Fruit fly (Drosophila melanogaster) whole organism, embryonic: ENCODE results near the gene CG3529.

Experiments
- ATbp ChIP-seq: fragments of 200-800 bp; sonication (Bioruptor generic); optimal IDR thresholded peaks from 2 replicates; lab custom pipeline; 2017; ENCODE audit warnings: missing biosample characterization, mild to moderate bottlenecking, missing genetic modification characterization, missing genetic modification reagents
- B-H1 ChIP-seq: fragments of 200-800 bp; sonication (Bioruptor generic); IDR thresholded peaks from 3 replicates; pipeline ENCODE4 v1.3.6; 2022; ENCODE audit warnings: missing biosample characterization, missing genetic modification characterization
- Bteb2 ChIP-seq: fragments of 200-800 bp; sonication (Bioruptor generic); optimal IDR thresholded peaks from 2 replicates; lab custom pipeline; 2016; ENCODE audit warnings: missing biosample characterization, missing genetic modification characterization
- CG10267 ChIP-seq: fragments of 200-800 bp; sonication (Bioruptor generic); optimal IDR thresholded peaks from 2 replicates; lab custom pipeline; 2018; ENCODE audit warnings: missing biosample characterization, mild to moderate bottlenecking, missing genetic modification characterization, moderate library complexity
- CG10543 ChIP-seq: fragments of 200-800 bp; sonication (Bioruptor generic); optimal IDR thresholded peaks from 3 replicates; lab custom pipeline; 2017; ENCODE audit warnings: missing biosample characterization, mild to moderate bottlenecking, missing genetic modification characterization, moderate library complexity
- CG11247 ChIP-seq: fragments of 200-800 bp; sonication (Bioruptor generic); IDR thresholded peaks from 2 replicates; pipeline ENCODE4 v1.3.6; 2022; ENCODE audit warnings: missing biosample characterization, missing genetic modification characterization
- CG12299 ChIP-seq: fragments of 200-800 bp; sonication (Bioruptor generic); optimal IDR thresholded peaks from 2 replicates; lab custom pipeline; 2018; ENCODE audit warnings: missing biosample characterization, mild to moderate bottlenecking, missing genetic modification characterization
- CG13123 ChIP-seq: fragments of 200-800 bp; sonication (Bioruptor generic); optimal IDR thresholded peaks from 2 replicates; lab custom pipeline; 2016; ENCODE audit warnings: missing biosample characterization, missing genetic modification characterization
- CG13424 ChIP-seq: fragments of 200-800 bp; sonication (Bioruptor generic); optimal IDR thresholded peaks from 2 replicates; lab custom pipeline; 2019; ENCODE audit warnings: missing biosample characterization, mild to moderate bottlenecking, missing genetic modification characterization, moderate library complexity
- CG13894 ChIP-seq: fragments of 200-800 bp; sonication (Bioruptor generic); optimal IDR thresholded peaks from 3 replicates; lab custom pipeline; 2018; ENCODE audit warnings: missing biosample characterization, mild to moderate bottlenecking, missing genetic modification characterization, moderate library complexity
- CG14441 ChIP-seq: fragments of 200-800 bp; sonication (Bioruptor generic); IDR thresholded peaks from 2 replicates; pipeline ENCODE4 v1.3.6; 2022; ENCODE audit warnings: missing biosample characterization, missing genetic modification characterization
- CG15269 ChIP-seq: fragments of 200-800 bp; sonication (Bioruptor generic); optimal IDR thresholded peaks from 2 replicates; lab custom pipeline; 2018; ENCODE audit warnings: missing biosample characterization, mild to moderate bottlenecking, missing genetic modification characterization, moderate library complexity
- CG15601 ChIP-seq: fragments of 200-800 bp; sonication (Bioruptor generic); optimal IDR thresholded peaks from 3 replicates; lab custom pipeline; 2019; ENCODE audit warnings: missing biosample characterization, mild to moderate bottlenecking, missing genetic modification characterization, moderate library complexity
- CG16813 ChIP-seq: fragments of 200-800 bp; sonication (Bioruptor generic); IDR thresholded peaks from 3 replicates; pipeline ENCODE4 v1.3.6; 2022; ENCODE audit warnings: missing biosample characterization, missing genetic modification characterization; ENCODE audit not compliant: partially characterized antibody
- CG16863 ChIP-seq: fragments of 200-800 bp; sonication (Bioruptor generic); optimal IDR thresholded peaks from 3 replicates; lab custom pipeline; 2016; ENCODE audit warnings: missing biosample characterization, missing genetic modification characterization
- CG17328 ChIP-seq: fragments of 200-800 bp; sonication (Bioruptor generic); IDR thresholded peaks from 2 replicates; pipeline ENCODE4 v1.3.6; 2022; ENCODE audit warnings: missing biosample characterization, missing genetic modification characterization
- CG17829 ChIP-seq: fragments of 200-800 bp; optimal IDR thresholded peaks from 2 replicates; lab custom pipeline; 2019; ENCODE audit warnings: missing biosample characterization, mild to moderate bottlenecking, missing genetic modification characterization, moderate library complexity
- CG18011 ChIP-seq: fragments of 200-800 bp; sonication (Bioruptor generic); optimal IDR thresholded peaks from 2 replicates; lab custom pipeline; 2017; ENCODE audit warnings: missing biosample characterization, missing genetic modification characterization, mild to moderate bottlenecking, moderate library complexity, missing genotype
- CG2199 ChIP-seq: fragments of 200-800 bp; sonication (Bioruptor generic); IDR thresholded peaks from 3 replicates; pipeline ENCODE4 v1.3.6; 2022; ENCODE audit warnings: missing biosample characterization, missing genetic modification characterization
- CG2202 ChIP-seq: fragments of 200-800 bp; sonication (Bioruptor generic); optimal IDR thresholded peaks from 2 replicates; lab custom pipeline; 2018; ENCODE audit warnings: missing biosample characterization, mild to moderate bottlenecking, missing genetic modification characterization
- CG6254 ChIP-seq: fragments of 200-800 bp; sonication (Bioruptor generic); optimal IDR thresholded peaks from 3 replicates; lab custom pipeline; 2017; ENCODE audit warnings: mild to moderate bottlenecking, missing biosample characterization, missing genetic modification reagents, missing genetic modification characterization
- CG6813 ChIP-seq: fragments of 200-800 bp; sonication (Bioruptor generic); optimal IDR thresholded peaks from 2 replicates; lab custom pipeline; 2017; ENCODE audit warnings: missing biosample characterization, missing genetic modification characterization, mild to moderate bottlenecking, moderate library complexity, missing genetic modification reagents
- CG7372 ChIP-seq: fragments of 200-800 bp; sonication (Bioruptor generic); IDR thresholded peaks from 2 replicates; pipeline ENCODE4 v1.3.6; 2022; ENCODE audit warnings: missing biosample characterization, missing genetic modification characterization
- D19B ChIP-seq: fragments of 200-800 bp; sonication (Bioruptor generic); optimal IDR thresholded peaks from 2 replicates; lab custom pipeline; 2017; ENCODE audit warnings: missing biosample characterization, mild to moderate bottlenecking, missing genetic modification characterization
- Drgx ChIP-seq: fragments of 200-800 bp; sonication (Bioruptor generic); IDR thresholded peaks from 2 replicates; pipeline ENCODE4 v1.3.6; 2022; ENCODE audit warnings: missing biosample characterization, missing genetic modification characterization
- Eip74EF ChIP-seq, 2 experiments: fragments of 200-800 bp in 1 of 2; fragments of >200 bp in 1 of 2; sonication (Bioruptor generic) in 1 of 2; optimal IDR thresholded peaks; 2 replicates each; lab custom pipeline; 2017 to 2019; ENCODE audit warnings: missing biosample characterization in 2 of 2, missing genetic modification characterization in 2 of 2, mild to moderate bottlenecking in 1 of 2, moderate library complexity in 1 of 2
- Ets97D ChIP-seq: fragments of 200-800 bp; sonication (Bioruptor generic); optimal IDR thresholded peaks from 3 replicates; lab custom pipeline; 2016; ENCODE audit warnings: missing biosample characterization, missing genetic modification characterization
- HLH3B ChIP-seq: fragments of 200-800 bp; sonication (Bioruptor generic); IDR thresholded peaks from 2 replicates; pipeline ENCODE4 v1.3.6; 2022; ENCODE audit warnings: missing biosample characterization, missing genetic modification characterization
- Hmr ChIP-seq: fragments of 200-800 bp; sonication (Bioruptor generic); optimal IDR thresholded peaks from 3 replicates; lab custom pipeline; 2017; ENCODE audit warnings: mild to moderate bottlenecking, missing biosample characterization, missing genetic modification reagents, missing genetic modification characterization
- Lim3 ChIP-seq: fragments of 200-800 bp; sonication (Bioruptor generic); IDR thresholded peaks from 2 replicates; pipeline ENCODE4 v1.3.6; 2022; ENCODE audit warnings: missing biosample characterization, missing genetic modification characterization
- Neu2 ChIP-seq: fragments of 200-800 bp; sonication (Bioruptor generic); optimal IDR thresholded peaks from 3 replicates; lab custom pipeline; 2016; ENCODE audit warnings: missing biosample characterization, missing genetic modification characterization, borderline replicate concordance
- Optix ChIP-seq: fragments of 200-800 bp; sonication (Bioruptor generic); IDR thresholded peaks from 3 replicates; pipeline ENCODE4 v1.3.6; 2022; ENCODE audit warnings: missing biosample characterization, missing genetic modification characterization
- Pdp1 ChIP-seq, 2 experiments: fragments of 200-800 bp; sonication (Bioruptor generic); optimal IDR thresholded peaks; 3 replicates each; lab custom pipeline; 2016; ENCODE audit warnings: missing biosample characterization in 2 of 2, missing genetic modification characterization in 2 of 2, mild to moderate bottlenecking in 1 of 2, moderate library complexity in 1 of 2
- ap ChIP-seq: fragments of 200-800 bp; sonication (Bioruptor generic); IDR thresholded peaks from 2 replicates; pipeline ENCODE4 v1.3.6; 2022; ENCODE audit warnings: missing biosample characterization, missing genetic modification characterization
- ci ChIP-seq: fragments of 200-800 bp; sonication (Bioruptor generic); IDR thresholded peaks from 3 replicates; pipeline ENCODE4 v1.3.6; 2022; ENCODE audit warnings: missing biosample characterization, missing genetic modification characterization
- corto ChIP-seq: fragments of 200-800 bp; sonication (Bioruptor generic); optimal IDR thresholded peaks from 2 replicates; lab custom pipeline; 2016; ENCODE audit warnings: missing biosample characterization, mild to moderate bottlenecking, missing genetic modification characterization, moderate library complexity
- fd3F ChIP-seq: fragments of 200-800 bp; sonication (Bioruptor generic); optimal IDR thresholded peaks from 2 replicates; lab custom pipeline; 2018; ENCODE audit warnings: missing biosample characterization, mild to moderate bottlenecking, missing genetic modification characterization, moderate library complexity
- fd64A ChIP-seq: fragments of 200-800 bp; sonication (Bioruptor generic); optimal IDR thresholded peaks from 3 replicates; lab custom pipeline; 2018; ENCODE audit warnings: missing biosample characterization, mild to moderate bottlenecking, missing genetic modification characterization
- hkb ChIP-seq, 2 experiments: fragments of 200-800 bp in 1 of 2; fragments of >200 bp in 1 of 2; sonication (Bioruptor generic) in 1 of 2; IDR thresholded peaks in 1 of 2; optimal IDR thresholded peaks in 1 of 2; 2 replicates each; pipeline versions ENCODE4 v1.3.6 to Lab custom; 2017 to 2022; ENCODE audit warnings: missing biosample characterization in 1 of 2, missing genetic modification characterization in 1 of 2
- hth ChIP-seq: fragments of >200 bp; optimal IDR thresholded peaks from 2 replicates; lab custom pipeline; 2017; ENCODE audit warnings: inconsistent platforms
- lmd ChIP-seq: fragments of 200-800 bp; sonication (Bioruptor generic); IDR thresholded peaks from 2 replicates; pipeline ENCODE4 v1.3.6; 2022; ENCODE audit warnings: missing biosample characterization, missing genetic modification characterization
- maf-S ChIP-seq: fragments of 200-800 bp; sonication (Bioruptor generic); optimal IDR thresholded peaks from 2 replicates; lab custom pipeline; 2016; ENCODE audit warnings: missing biosample characterization, missing genetic modification characterization
- prd ChIP-seq, 3 experiments: fragments of >200 bp in 2 of 3; fragments of 200-800 bp in 1 of 3; sonication (Bioruptor generic) in 1 of 3; optimal IDR thresholded peaks in 2 of 3; IDR thresholded peaks in 1 of 3; 2 replicates in 2 of 3; 3 replicates in 1 of 3; pipeline versions ENCODE4 v1.3.6 to Lab custom; 2017 to 2022; ENCODE audit warnings: missing biosample characterization in 1 of 3, missing genetic modification characterization in 1 of 3
- sisA ChIP-seq: fragments of 200-800 bp; sonication (Bioruptor generic); IDR thresholded peaks from 2 replicates; pipeline ENCODE4 v1.3.6; 2022; ENCODE audit warnings: missing biosample characterization, missing genetic modification characterization
- tll ChIP-seq, 2 experiments: fragments of 200-800 bp in 1 of 2; fragments of >200 bp in 1 of 2; sonication (Bioruptor generic) in 1 of 2; optimal IDR thresholded peaks; 2 replicates each; lab custom pipeline; 2017 to 2019; ENCODE audit warnings: missing biosample characterization in 2 of 2, missing genetic modification characterization in 2 of 2, mild to moderate bottlenecking in 1 of 2, moderate library complexity in 1 of 2
- toy ChIP-seq: fragments of 200-800 bp; sonication (Bioruptor generic); IDR thresholded peaks from 2 replicates; pipeline ENCODE4 v1.3.6; 2022; ENCODE audit warnings: missing biosample characterization, missing genetic modification characterization
- wdn ChIP-seq: fragments of 200-800 bp; sonication (Bioruptor generic); IDR thresholded peaks from 2 replicates; pipeline ENCODE4 v1.3.6; 2022; ENCODE audit warnings: missing biosample characterization, missing genetic modification characterization
- zfh1 ChIP-seq: fragments of 200-800 bp; sonication (Bioruptor generic); IDR thresholded peaks from 3 replicates; pipeline ENCODE4 v1.3.6; 2022; ENCODE audit warnings: missing biosample characterization, missing genetic modification characterization
- zfh2 ChIP-seq: fragments of 200-800 bp; sonication (Bioruptor generic); optimal IDR thresholded peaks from 2 replicates; lab custom pipeline; 2016; ENCODE audit warnings: missing biosample characterization, missing genetic modification characterization

Gene CG3529

dm6 chr3L:9419328-9419727, 27.3 kb upstream of the CG3529 start (continued):
- TF ChIP-seq D19B (no peak), wdn (GFP tag; lab: Robert Waterston, UW) (no peak), Lim3 (no peak), CG12299 (tag; lab: Kevin White, UChicago) (no peak), CG15601 (tag; lab: Kevin White, UChicago) (no peak), Bteb2 (GFP tag; lab: Kevin White, UChicago) (no peak), sisA (peak; percentile 32; the same call in 1 of the 2 replicates), CG18011 (GFP tag; lab: Kevin White, UChicago) (no peak), ci (GFP tag; lab: Robert Waterston, UW) (peak; percentile 65; the same call in 2 of the 3 replicates), CG16863 (GFP tag; lab: Kevin White, UChicago) (no peak), hth (no peak), hkb (optimal IDR thresholded peaks at IDR 0.05; lab: Kevin White, UChicago) (no peak), hkb (GFP tag; IDR thresholded peaks at IDR 0.05; lab: Robert Waterston, UW) (0 out of 2 replicates have a peak, but pooled peaks have one; percentile 21), CG14441 (GFP tag; lab: Robert Waterston, UW) (peak; percentile 40), CG13123 (GFP tag; lab: Kevin White, UChicago) (no peak), B-H1 (GFP tag; lab: Robert Waterston, UW) (no peak), CG6254 (GFP tag; lab: Kevin White, UChicago) (no peak), CG2202 (tag; lab: Kevin White, UChicago) (no peak), zfh1 (GFP tag; lab: Robert Waterston, UW) (0 out of 3 replicates have a peak, but pooled peaks have one; percentile 24), corto (GFP tag; lab: Kevin White, UChicago) (no peak), fd64A (GFP tag; lab: Kevin White, UChicago) (no peak), CG10267 (tag; lab: Kevin White, UChicago) (no peak), prd (optimal IDR thresholded peaks at IDR 0.05; lab: Kevin White, UChicago) (no peak), prd (GFP tag; IDR thresholded peaks at IDR 0.05; lab: Robert Waterston, UW) (peak; percentile 33; the same call in 1 of the 3 replicates), CG17328 (GFP tag; lab: Robert Waterston, UW) (0 out of 2 replicates have a peak, but pooled peaks have one; percentile 33), Optix (GFP tag; lab: Robert Waterston, UW) (0 out of 3 replicates have a peak, but pooled peaks have one; percentile 33), CG6813 (GFP tag; lab: Kevin White, UChicago) (no peak), CG11247 (GFP tag; lab: Robert Waterston, UW) (no peak), CG7372 (GFP tag; lab: Robert Waterston, UW) (no peak), Eip74EF (GFP tag; optimal IDR thresholded peaks at IDR 0.05; lab: Kevin White, UChicago) (no peak), Neu2 (GFP tag; lab: Kevin White, UChicago) (no peak), CG10543 (GFP tag; lab: Kevin White, UChicago) (no peak), CG16813 (GFP tag; lab: Robert Waterston, UW) (no peak), Pdp1 (GFP tag; optimal IDR thresholded peaks at IDR 0.05; lab: Kevin White, UChicago) (peak in 1 of 2 experiments; percentile 71), CG2199 (GFP tag; lab: Robert Waterston, UW) (0 out of 3 replicates have a peak, but pooled peaks have one; percentile 33), CG13894 (tag; lab: Kevin White, UChicago) (no peak), zfh2 (GFP tag; lab: Kevin White, UChicago) (no peak), maf-S (no peak), Hmr (GFP tag; lab: Kevin White, UChicago) (no peak), CG17829 (tag; lab: Kevin White, UChicago) (no peak), Ets97D (GFP tag; lab: Kevin White, UChicago) (no peak), tll (GFP tag; optimal IDR thresholded peaks at IDR 0.05; lab: Kevin White, UChicago) (no peak), fd3F (GFP tag; lab: Kevin White, UChicago) (no peak), Drgx (peak; percentile 83), CG13424 (no peak), HLH3B (GFP tag; lab: Robert Waterston, UW) (0 out of 2 replicates have a peak, but pooled peaks have one; percentile 6), lmd (peak; percentile 11; the same call in 1 of the 2 replicates), ap (GFP tag; lab: Robert Waterston, UW) (0 out of 2 replicates have a peak, but pooled peaks have one; percentile 35), ATbp (no peak), toy (GFP tag; lab: Robert Waterston, UW) (no peak), CG15269 (tag; lab: Kevin White, UChicago) (no peak)
